Fruit fly (Drosophila melanogaster) whole organism, adult: ENCODE measurements around the gene Hmx.

Source experiments
- CG11617 ChIP-seq: fragments of 200-800 bp; sonication (Bioruptor generic); optimal IDR thresholded peaks from 2 replicates; lab custom pipeline; 2017; ENCODE audit warnings: mild to moderate bottlenecking, missing biosample characterization, missing genetic modification reagents, missing genetic modification characterization
- CG12768 ChIP-seq: fragments of 200-800 bp; sonication (Bioruptor generic); optimal IDR thresholded peaks from 2 replicates; lab custom pipeline; 2017; ENCODE audit warnings: missing biosample characterization, missing genetic modification characterization, mild to moderate bottlenecking, moderate library complexity, missing genetic modification reagents
- CG14711 ChIP-seq: fragments of 200-800 bp; sonication (Bioruptor generic); optimal IDR thresholded peaks from 2 replicates; lab custom pipeline; 2018; ENCODE audit warnings: missing biosample characterization, mild to moderate bottlenecking, missing genetic modification characterization, moderate library complexity
- CG1620 ChIP-seq: fragments of 200-800 bp; sonication (Bioruptor generic); optimal IDR thresholded peaks from 2 replicates; lab custom pipeline; 2016; ENCODE audit warnings: missing biosample characterization, missing genetic modification characterization
- CG33017 ChIP-seq: fragments of 200-800 bp; sonication (Bioruptor generic); optimal IDR thresholded peaks from 2 replicates; lab custom pipeline; 2018; ENCODE audit warnings: missing biosample characterization, mild to moderate bottlenecking, missing genetic modification characterization, moderate library complexity
- CG5204 ChIP-seq: fragments of 200-800 bp; sonication (Bioruptor generic); optimal IDR thresholded peaks from 2 replicates; lab custom pipeline; 2016; ENCODE audit warnings: missing biosample characterization, missing genetic modification characterization
- CG7045 ChIP-seq: fragments of 200-800 bp; sonication (Bioruptor generic); optimal IDR thresholded peaks from 2 replicates; lab custom pipeline; 2017; ENCODE audit warnings: missing biosample characterization, mild to moderate bottlenecking, missing genetic modification characterization
- CG7101 ChIP-seq: fragments of 200-800 bp; sonication (Bioruptor generic); optimal IDR thresholded peaks from 2 replicates; lab custom pipeline; 2018; ENCODE audit warnings: missing biosample characterization, mild to moderate bottlenecking, missing genetic modification characterization, moderate library complexity
- Clk ChIP-seq: fragments of 200-800 bp; sonication (Bioruptor generic); optimal IDR thresholded peaks from 2 replicates; lab custom pipeline; 2017; ENCODE audit warnings: missing biosample characterization, missing genetic modification characterization
- Crg-1 ChIP-seq: fragments of 200-800 bp; sonication (Bioruptor generic); optimal IDR thresholded peaks from 2 replicates; lab custom pipeline; 2016; ENCODE audit warnings: missing biosample characterization, missing genetic modification characterization
- Hr96 ChIP-seq: fragments of 200-800 bp; sonication (Bioruptor generic); optimal IDR thresholded peaks from 2 replicates; lab custom pipeline; 2016; ENCODE audit warnings: missing biosample characterization, missing genetic modification characterization
- Mnt ChIP-seq: fragments of 200-800 bp; sonication (Bioruptor generic); optimal IDR thresholded peaks from 2 replicates; lab custom pipeline; 2016; ENCODE audit warnings: missing biosample characterization, mild to moderate bottlenecking, missing genetic modification characterization
- bab1 ChIP-seq: fragments of 200-800 bp; sonication (Bioruptor generic); optimal IDR thresholded peaks from 3 replicates; lab custom pipeline; 2019; ENCODE audit warnings: missing biosample characterization, mild to moderate bottlenecking, missing genetic modification characterization, moderate library complexity
- cic ChIP-seq: fragments of 200-800 bp; sonication (Bioruptor generic); optimal IDR thresholded peaks from 2 replicates; lab custom pipeline; 2017; ENCODE audit warnings: missing biosample characterization, mild to moderate bottlenecking, missing genetic modification characterization, moderate library complexity
- cnc ChIP-seq, 2 experiments: fragments of >200 bp; optimal IDR thresholded peaks; 2 replicates each; lab custom pipeline; 2017
- kay ChIP-seq: fragments of 200-800 bp; sonication (Bioruptor generic); peaks from one replicate; lab custom pipeline; 2016; ENCODE audit warnings: missing biosample characterization, missing genetic modification characterization, borderline replicate concordance
- ovo ChIP-seq: fragments of 200-800 bp; sonication (Bioruptor generic); optimal IDR thresholded peaks from 2 replicates; lab custom pipeline; 2016; ENCODE audit warnings: missing biosample characterization, missing genetic modification characterization
- pad ChIP-seq: fragments of 200-800 bp; sonication (Bioruptor generic); optimal IDR thresholded peaks from 3 replicates; lab custom pipeline; 2017; ENCODE audit warnings: missing biosample characterization, missing genetic modification characterization, mild to moderate bottlenecking, moderate library complexity, missing genetic modification reagents
- tj ChIP-seq: fragments of 200-800 bp; sonication (Bioruptor generic); optimal IDR thresholded peaks from 3 replicates; lab custom pipeline; 2017; ENCODE audit warnings: missing biosample characterization, mild to moderate bottlenecking, missing genetic modification characterization, moderate library complexity
- toe ChIP-seq: fragments of 200-800 bp; sonication (Bioruptor generic); optimal IDR thresholded peaks from 2 replicates; lab custom pipeline; 2016; ENCODE audit warnings: missing biosample characterization, missing genetic modification characterization

Gene Hmx

dm6 chr3R:17603717-17604116, 45.0 kb downstream of the Hmx start:
- TF ChIP-seq bab1 (GFP tag; lab: Kevin White, UChicago), result no peak
- TF ChIP-seq kay, result no peak
- TF ChIP-seq CG1620 (GFP tag; lab: Kevin White, UChicago), result no peak
- TF ChIP-seq CG12768, result no peak
- peak; percentile 59 for TF ChIP-seq Mnt (GFP tag; lab: Kevin White, UChicago)
- TF ChIP-seq tj (GFP tag; lab: Kevin White, UChicago), result peak; percentile 6
- TF ChIP-seq pad (GFP tag; lab: Kevin White, UChicago), result no peak
- no peak for TF ChIP-seq Clk (GFP tag; lab: Kevin White, UChicago)
- no peak for TF ChIP-seq CG5204 (GFP tag; lab: Kevin White, UChicago)
- TF ChIP-seq CG7045 (GFP tag; lab: Kevin White, UChicago), result no peak
- no peak for TF ChIP-seq CG11617 (GFP tag; lab: Kevin White, UChicago)
- no peak for TF ChIP-seq CG33017 (tag; lab: Kevin White, UChicago)

- TF ChIP-seq CG33017 (tag; lab: Kevin White, UChicago) (peak; percentile 75), ovo (no peak), CG5204 (GFP tag; lab: Kevin White, UChicago) (peak; percentile 54), CG12768 (peak; percentile 69), toe (peak; percentile 44), Clk (GFP tag; lab: Kevin White, UChicago) (peak; percentile 13), CG11617 (GFP tag; lab: Kevin White, UChicago) (peak; percentile 38), CG7101 (peak; percentile 61), Hr96 (GFP tag; lab: Kevin White, UChicago) (peak; percentile 6), cic (no peak), CG14711 (tag; lab: Kevin White, UChicago) (peak; percentile 50), CG7045 (GFP tag; lab: Kevin White, UChicago) (peak; percentile 79), cnc (optimal IDR thresholded peaks at IDR 0.05; lab: Kevin White, UChicago) (no peak), CG1620 (GFP tag; lab: Kevin White, UChicago) (no peak)
Measured at dm6 chr3R:17604198-17604879, 45.6 kb downstream of the Hmx start.

- peak; percentile 16 for TF ChIP-seq Hr96 (GFP tag; lab: Kevin White, UChicago)
- TF ChIP-seq CG33017 (tag; lab: Kevin White, UChicago), result peak; percentile 29
- peak; percentile 29 for TF ChIP-seq CG7045 (GFP tag; lab: Kevin White, UChicago)
- TF ChIP-seq toe, result no peak
- TF ChIP-seq CG11617 (GFP tag; lab: Kevin White, UChicago), result no peak
- peak; percentile 38 for TF ChIP-seq Mnt (GFP tag; lab: Kevin White, UChicago)
- TF ChIP-seq tj (GFP tag; lab: Kevin White, UChicago), result no peak
- peak; percentile 21 for TF ChIP-seq CG12768
- peak; percentile 55 for TF ChIP-seq CG5204 (GFP tag; lab: Kevin White, UChicago)
- peak; percentile 5 for TF ChIP-seq pad (GFP tag; lab: Kevin White, UChicago)
Measured at dm6 chr3R:17604880-17605667, 46.3 kb downstream of the Hmx start.

- TF ChIP-seq ovo (peak; percentile 71), Crg-1 (no peak)
Measured at dm6 chr3R:17605872-17606271, 47.1 kb downstream of the Hmx start, which contains the start of gene sll. TSS of gene sll (plus strand) at chr3R:17606106.

dm6 chr3R:17609059-17609458, 50.3 kb downstream of the Hmx start, which contains the start of gene CG14329:
TSS of gene CG14329 (plus strand) at chr3R:17609359.
- TF ChIP-seq CG14711 (tag; lab: Kevin White, UChicago) (no peak), bab1 (GFP tag; lab: Kevin White, UChicago) (no peak), ovo (no peak), Mnt (GFP tag; lab: Kevin White, UChicago) (no peak)

- TF ChIP-seq Crg-1 (no peak), CG11617 (GFP tag; lab: Kevin White, UChicago) (no peak), CG33017 (tag; lab: Kevin White, UChicago) (no peak), CG7101 (no peak), tj (GFP tag; lab: Kevin White, UChicago) (no peak), CG1620 (GFP tag; lab: Kevin White, UChicago) (no peak), Hr96 (GFP tag; lab: Kevin White, UChicago) (no peak), Clk (GFP tag; lab: Kevin White, UChicago) (no peak), CG5204 (GFP tag; lab: Kevin White, UChicago) (no peak), kay (no peak), CG12768 (no peak), bab1 (GFP tag; lab: Kevin White, UChicago) (no peak), cic (no peak), pad (GFP tag; lab: Kevin White, UChicago) (no peak), cnc (optimal IDR thresholded peaks at IDR 0.05; lab: Kevin White, UChicago) (no peak)
Measured at dm6 chr3R:17611411-17611810, 52.7 kb downstream of the Hmx start, which contains the start of gene Edg91. TSS of gene Edg91 (minus strand) at chr3R:17611511.
